Worm (Caenorhabditis elegans): Measurements from ENCODE around the gene Y116F11B.13.

The Y116F11B.13 gene

ce11 chrV:19856335-19856734 lies 26.7 kb upstream of the Y116F11B.13 start:
- TF ChIP-seq nhr-76 (tag; optimal IDR thresholded peaks at IDR 0.05): no peak
- TF ChIP-seq zip-8 (tag; optimal IDR thresholded peaks at IDR 0.05): no peak
- no peak for TF ChIP-seq ces-1 (GFP tag; optimal IDR thresholded peaks at IDR 0.05)
- no peak for TF ChIP-seq blmp-1 (tag; optimal IDR thresholded peaks at IDR 0.05)
- TF ChIP-seq nhr-2 (tag; optimal IDR thresholded peaks at IDR 0.05): no peak
- TF ChIP-seq ceh-39 (tag; optimal IDR thresholded peaks at IDR 0.05): no peak
- no peak for TF ChIP-seq sem-2 (GFP tag; optimal IDR thresholded peaks at IDR 0.05)
- no peak for TF ChIP-seq unc-62 (GFP tag; optimal IDR thresholded peaks at IDR 0.05)
- TF ChIP-seq lsy-2 (tag; optimal IDR thresholded peaks at IDR 0.05): no peak
- TF ChIP-seq elt-1 (tag; optimal IDR thresholded peaks at IDR 0.05; ENCODE audit: borderline replicate concordance, insufficient read depth): no peak
- no peak for TF ChIP-seq hlh-1 (tag; optimal IDR thresholded peaks at IDR 0.05)
- no peak for TF ChIP-seq cnd-1 (tag; optimal IDR thresholded peaks at IDR 0.05)
- TF ChIP-seq elt-3 (tag; optimal IDR thresholded peaks at IDR 0.05): no peak
- no peak for TF ChIP-seq nhr-237 (tag; optimal IDR thresholded peaks at IDR 0.05)
- TF ChIP-seq M03D4.4 (tag; optimal IDR thresholded peaks at IDR 0.05): no peak
- no peak for TF ChIP-seq nhr-28 (tag; optimal IDR thresholded peaks at IDR 0.05)
- TF ChIP-seq pha-4 (tag; optimal IDR thresholded peaks at IDR 0.05): no peak
- no peak for TF ChIP-seq ceh-43 (GFP tag; optimal IDR thresholded peaks at IDR 0.05)
- no peak for TF ChIP-seq bed-3 (GFP tag; optimal IDR thresholded peaks at IDR 0.05)

ce11 chrV:19856933-19857332 lies 26.1 kb upstream of the Y116F11B.13 start:
- TF ChIP-seq nhr-2 (tag; optimal IDR thresholded peaks at IDR 0.05) (no peak), sptf-1 (tag; optimal IDR thresholded peaks at IDR 0.05) (no peak), drap-1 (GFP tag; optimal IDR thresholded peaks at IDR 0.05) (no peak), mep-1 (tag; optimal IDR thresholded peaks at IDR 0.05) (no peak), nhr-28 (tag; optimal IDR thresholded peaks at IDR 0.05) (no peak), cnd-1 (tag; optimal IDR thresholded peaks at IDR 0.05) (no peak), ceh-39 (tag; optimal IDR thresholded peaks at IDR 0.05) (no peak), zip-8 (tag; optimal IDR thresholded peaks at IDR 0.05) (no peak), ceh-43 (GFP tag; optimal IDR thresholded peaks at IDR 0.05) (no peak), unc-120 (tag; optimal IDR thresholded peaks at IDR 0.05; ENCODE audit: poor library complexity, severe bottlenecking) (no peak), unc-39 (tag; optimal IDR thresholded peaks at IDR 0.05) (no peak), M03D4.4 (tag; optimal IDR thresholded peaks at IDR 0.05) (no peak), bed-3 (GFP tag; optimal IDR thresholded peaks at IDR 0.05) (no peak), mls-2 (tag; optimal IDR thresholded peaks at IDR 0.05) (no peak)

- TF ChIP-seq ceh-43 (GFP tag; optimal IDR thresholded peaks at IDR 0.05) (no peak), nhr-28 (tag; optimal IDR thresholded peaks at IDR 0.05) (no peak), unc-120 (tag; optimal IDR thresholded peaks at IDR 0.05; ENCODE audit: poor library complexity, severe bottlenecking) (no peak)
These were observed 25.7 kb upstream of the Y116F11B.13 start, which contains the start of gene Y116F11B.8 for ce11 chrV:19857334-19857733. Gene Y116F11B.8 (plus strand): TSS chrV:19857634.

- TF ChIP-seq snpc-4 (tag; optimal IDR thresholded peaks at IDR 0.05) (no peak), mep-1 (tag; optimal IDR thresholded peaks at IDR 0.05) (no peak), ceh-39 (tag; optimal IDR thresholded peaks at IDR 0.05) (no peak), unc-120 (tag; optimal IDR thresholded peaks at IDR 0.05; ENCODE audit: poor library complexity, severe bottlenecking) (no peak), lin-13 (tag; optimal IDR thresholded peaks at IDR 0.05) (no peak), elt-3 (tag; optimal IDR thresholded peaks at IDR 0.05) (no peak), M03D4.4 (tag; optimal IDR thresholded peaks at IDR 0.05) (no peak), blmp-1 (tag; optimal IDR thresholded peaks at IDR 0.05) (no peak), ces-1 (GFP tag; optimal IDR thresholded peaks at IDR 0.05) (no peak), flh-1 (GFP tag; optimal IDR thresholded peaks at IDR 0.05) (no peak), lin-32 (GFP tag; optimal IDR thresholded peaks at IDR 0.05) (no peak), nhr-2 (tag; optimal IDR thresholded peaks at IDR 0.05) (no peak), elt-1 (tag; optimal IDR thresholded peaks at IDR 0.05; ENCODE audit: borderline replicate concordance, insufficient read depth) (no peak), unc-39 (tag; optimal IDR thresholded peaks at IDR 0.05) (no peak), cnd-1 (tag; optimal IDR thresholded peaks at IDR 0.05) (no peak), nhr-12 (tag; optimal IDR thresholded peaks at IDR 0.05) (no peak), pha-4 (tag; optimal IDR thresholded peaks at IDR 0.05) (no peak), tbx-8 (GFP tag; optimal IDR thresholded peaks at IDR 0.05) (no peak)
These were observed 22.8 kb upstream of the Y116F11B.13 start for ce11 chrV:19860225-19860624.

- TF ChIP-seq tbx-8 (GFP tag; optimal IDR thresholded peaks at IDR 0.05): no peak
- no peak for TF ChIP-seq unc-120 (tag; optimal IDR thresholded peaks at IDR 0.05; ENCODE audit: poor library complexity, severe bottlenecking)
- TF ChIP-seq pha-4 (tag; optimal IDR thresholded peaks at IDR 0.05): no peak
- TF ChIP-seq elt-3 (tag; optimal IDR thresholded peaks at IDR 0.05): no peak
- TF ChIP-seq unc-62 (GFP tag; optimal IDR thresholded peaks at IDR 0.05): no peak
- TF ChIP-seq lsy-2 (tag; optimal IDR thresholded peaks at IDR 0.05): no peak
- no peak for TF ChIP-seq hlh-1 (tag; optimal IDR thresholded peaks at IDR 0.05)
- no peak for TF ChIP-seq mls-2 (tag; optimal IDR thresholded peaks at IDR 0.05)
- no peak for TF ChIP-seq bed-3 (GFP tag; optimal IDR thresholded peaks at IDR 0.05)
- no peak for TF ChIP-seq elt-1 (tag; optimal IDR thresholded peaks at IDR 0.05; ENCODE audit: borderline replicate concordance, insufficient read depth)
- TF ChIP-seq lin-13 (tag; optimal IDR thresholded peaks at IDR 0.05): no peak
These were observed 15.1 kb upstream of the Y116F11B.13 start, which contains the start of gene Y116F11B.9 for ce11 chrV:19867883-19868282. Gene Y116F11B.9 (minus strand): TSS chrV:19867983.

Data from whole organism, mixed stage, embryonic.